Fruit fly (Drosophila melanogaster) whole organism, embryonic: ENCODE measurements around the gene CG42395.

ENCODE experiments used
- ATbp ChIP-seq: fragments of 200-800 bp; sonication (Bioruptor generic); optimal IDR thresholded peaks from 2 replicates; lab custom pipeline; 2017; ENCODE audit warnings: missing biosample characterization, mild to moderate bottlenecking, missing genetic modification characterization, missing genetic modification reagents
- B-H2 ChIP-seq: fragments of 200-800 bp; sonication (Bioruptor generic); optimal IDR thresholded peaks from 2 replicates; lab custom pipeline; 2018; ENCODE audit warnings: missing biosample characterization, mild to moderate bottlenecking, missing genetic modification characterization
- BEAF-32 ChIP-seq: fragments of 200-800 bp; sonication (Bioruptor generic); optimal IDR thresholded peaks from 3 replicates; lab custom pipeline; 2017; ENCODE audit warnings: missing biosample characterization, missing genetic modification characterization, mild to moderate bottlenecking, moderate library complexity, missing genetic modification reagents
- CG10431 ChIP-seq: fragments of 200-800 bp; sonication (Bioruptor generic); optimal IDR thresholded peaks from 3 replicates; lab custom pipeline; 2018; ENCODE audit warnings: missing biosample characterization, mild to moderate bottlenecking, missing genetic modification characterization
- CG10654 ChIP-seq: fragments of 200-800 bp; sonication (Bioruptor generic); optimal IDR thresholded peaks from 2 replicates; lab custom pipeline; 2016; ENCODE audit warnings: missing biosample characterization, missing genetic modification characterization
- CG13123 ChIP-seq: fragments of 200-800 bp; sonication (Bioruptor generic); optimal IDR thresholded peaks from 2 replicates; lab custom pipeline; 2016; ENCODE audit warnings: missing biosample characterization, missing genetic modification characterization
- CG13894 ChIP-seq: fragments of 200-800 bp; sonication (Bioruptor generic); optimal IDR thresholded peaks from 3 replicates; lab custom pipeline; 2018; ENCODE audit warnings: missing biosample characterization, mild to moderate bottlenecking, missing genetic modification characterization, moderate library complexity
- CG14710 ChIP-seq: fragments of 200-800 bp; sonication (Bioruptor generic); optimal IDR thresholded peaks from 3 replicates; lab custom pipeline; 2019; ENCODE audit warnings: missing biosample characterization, mild to moderate bottlenecking, missing genetic modification characterization, moderate library complexity
- CG17359 ChIP-seq: fragments of 200-800 bp; sonication (Bioruptor generic); optimal IDR thresholded peaks from 3 replicates; lab custom pipeline; 2018; ENCODE audit warnings: missing biosample characterization, mild to moderate bottlenecking, missing genetic modification characterization, moderate library complexity
- CG17385 ChIP-seq: fragments of 200-800 bp; sonication (Bioruptor generic); optimal IDR thresholded peaks from 3 replicates; lab custom pipeline; 2018; ENCODE audit warnings: missing biosample characterization, mild to moderate bottlenecking, missing genetic modification characterization
- CG2202 ChIP-seq: fragments of 200-800 bp; sonication (Bioruptor generic); optimal IDR thresholded peaks from 2 replicates; lab custom pipeline; 2018; ENCODE audit warnings: missing biosample characterization, mild to moderate bottlenecking, missing genetic modification characterization
- CG3847 ChIP-seq: fragments of 200-800 bp; sonication (Bioruptor generic); IDR thresholded peaks from 2 replicates; pipeline ENCODE4 v1.3.6; 2022; ENCODE audit warnings: missing biosample characterization, missing genetic modification characterization
- CG4404 ChIP-seq: fragments of 200-800 bp; sonication (Bioruptor generic); IDR thresholded peaks from 2 replicates; pipeline ENCODE4 v1.3.6; 2022; ENCODE audit warnings: missing biosample characterization, missing genetic modification characterization
- CG7357 ChIP-seq: fragments of 200-800 bp; sonication (Bioruptor generic); IDR thresholded peaks from 3 replicates; pipeline ENCODE4 v1.3.6; 2022; ENCODE audit warnings: missing biosample characterization, missing genetic modification characterization
- CG7987 ChIP-seq: fragments of 200-800 bp; sonication (Bioruptor generic); optimal IDR thresholded peaks from 2 replicates; lab custom pipeline; 2018; ENCODE audit warnings: missing biosample characterization, mild to moderate bottlenecking, missing genetic modification characterization, moderate library complexity
- CG8290 ChIP-seq, 3 experiments: fragments of 200-800 bp; sonication (Bioruptor generic); optimal IDR thresholded peaks; 2 replicates each; lab custom pipeline; 2016 to 2019; ENCODE audit warnings: missing biosample characterization in 3 of 3, missing genetic modification characterization in 3 of 3, mild to moderate bottlenecking in 2 of 3, moderate library complexity in 1 of 3
- CG8478 ChIP-seq: fragments of >200 bp; optimal IDR thresholded peaks from 2 replicates; lab custom pipeline; 2018
- CG9797 ChIP-seq: fragments of 200-800 bp; sonication (Bioruptor generic); optimal IDR thresholded peaks from 3 replicates; lab custom pipeline; 2018; ENCODE audit warnings: missing biosample characterization, mild to moderate bottlenecking, missing genetic modification characterization
- CoRest ChIP-seq: fragments of 200-800 bp; sonication (Bioruptor generic); optimal IDR thresholded peaks from 3 replicates; lab custom pipeline; 2018; ENCODE audit warnings: missing biosample characterization, mild to moderate bottlenecking, missing genetic modification characterization, moderate library complexity
- Doc3 ChIP-seq: fragments of 200-800 bp; sonication (Bioruptor generic); IDR thresholded peaks from 3 replicates; pipeline ENCODE4 v1.3.6; 2022; ENCODE audit warnings: missing biosample characterization, missing genetic modification characterization; ENCODE audit not compliant: partially characterized antibody
- Ets65A ChIP-seq: fragments of 200-800 bp; sonication (Bioruptor generic); peaks from one replicate; lab custom pipeline; 2016; ENCODE audit warnings: missing biosample characterization, missing genetic modification characterization
- HmgD ChIP-seq: fragments of 200-800 bp; sonication (Bioruptor generic); optimal IDR thresholded peaks from 3 replicates; lab custom pipeline; 2016; ENCODE audit warnings: missing biosample characterization, missing genetic modification characterization
- Hr39 ChIP-seq: fragments of >200 bp; optimal IDR thresholded peaks from 2 replicates; lab custom pipeline; 2017
- Max ChIP-seq: fragments of 200-800 bp; sonication (Bioruptor generic); optimal IDR thresholded peaks from 2 replicates; lab custom pipeline; 2016; ENCODE audit warnings: missing biosample characterization, mild to moderate bottlenecking, missing genetic modification characterization
- Myb ChIP-seq: fragments of 200-800 bp; sonication (Bioruptor generic); optimal IDR thresholded peaks from 2 replicates; lab custom pipeline; 2016; ENCODE audit warnings: missing biosample characterization, missing genetic modification characterization
- Nf-YC ChIP-seq: fragments of 200-800 bp; optimal IDR thresholded peaks from 3 replicates; lab custom pipeline; 2019; ENCODE audit warnings: missing biosample characterization, mild to moderate bottlenecking, missing genetic modification characterization, moderate library complexity
- Opbp ChIP-seq: fragments of 200-800 bp; sonication (Bioruptor generic); IDR thresholded peaks from 3 replicates; pipeline ENCODE4 v1.3.6; 2022; ENCODE audit warnings: missing biosample characterization, missing genetic modification characterization; ENCODE audit not compliant: partially characterized antibody
- Rfx ChIP-seq: fragments of 200-800 bp; sonication (Bioruptor generic); IDR thresholded peaks from 2 replicates; pipeline ENCODE4 v1.3.6; 2022; ENCODE audit warnings: missing biosample characterization, missing genetic modification characterization
- Scr ChIP-seq: fragments of 200-800 bp; sonication (Bioruptor generic); IDR thresholded peaks from 2 replicates; pipeline ENCODE4 v1.3.6; 2022; ENCODE audit warnings: missing biosample characterization, missing genetic modification characterization; ENCODE audit not compliant: partially characterized antibody
- Xbp1 ChIP-seq: fragments of 200-800 bp; sonication (Bioruptor generic); optimal IDR thresholded peaks from 3 replicates; lab custom pipeline; 2016; ENCODE audit warnings: missing biosample characterization, mild to moderate bottlenecking, missing genetic modification characterization
- YL-1 ChIP-seq: fragments of 200-800 bp; sonication (Bioruptor generic); optimal IDR thresholded peaks from 3 replicates; lab custom pipeline; 2017; ENCODE audit warnings: missing biosample characterization, mild to moderate bottlenecking, missing genetic modification characterization
- bigmax ChIP-seq: fragments of 200-800 bp; sonication (Bioruptor generic); optimal IDR thresholded peaks from 2 replicates; lab custom pipeline; 2018; ENCODE audit warnings: missing biosample characterization, mild to moderate bottlenecking, missing genetic modification characterization
- ci ChIP-seq: fragments of 200-800 bp; sonication (Bioruptor generic); IDR thresholded peaks from 3 replicates; pipeline ENCODE4 v1.3.6; 2022; ENCODE audit warnings: missing biosample characterization, missing genetic modification characterization
- crp ChIP-seq, 2 experiments: fragments of 200-800 bp; sonication (Bioruptor generic); optimal IDR thresholded peaks; 2 replicates in 1 of 2; 3 replicates in 1 of 2; lab custom pipeline; 2017; ENCODE audit warnings: missing biosample characterization in 2 of 2, missing genetic modification characterization in 2 of 2, mild to moderate bottlenecking in 1 of 2, moderate library complexity in 1 of 2
- disco-r ChIP-seq: fragments of 200-800 bp; sonication (Bioruptor generic); optimal IDR thresholded peaks from 2 replicates; lab custom pipeline; 2016; ENCODE audit warnings: missing biosample characterization, missing genetic modification characterization
- insv ChIP-seq, 2 experiments: fragments of 200-800 bp; sonication (Bioruptor generic); optimal IDR thresholded peaks; 3 replicates each; lab custom pipeline; 2016 to 2018; ENCODE audit warnings: missing biosample characterization in 2 of 2, missing genetic modification characterization in 2 of 2
- kni ChIP-seq: fragments of 200-800 bp; sonication (Bioruptor generic); optimal IDR thresholded peaks from 3 replicates; lab custom pipeline; 2017; ENCODE audit warnings: mild to moderate bottlenecking, missing biosample characterization, missing genetic modification reagents, missing genetic modification characterization
- lilli ChIP-seq: fragments of 200-800 bp; sonication (Bioruptor generic); optimal IDR thresholded peaks from 3 replicates; lab custom pipeline; 2016; ENCODE audit warnings: missing biosample characterization, missing genetic modification characterization
- lola ChIP-seq, 3 experiments: fragments of >200 bp in 2 of 3; fragments of 200-800 bp in 1 of 3; sonication (Bioruptor generic) in 1 of 3; optimal IDR thresholded peaks; 2 replicates each; lab custom pipeline; 2017 to 2019; ENCODE audit warnings: missing biosample characterization in 3 of 3, missing genetic modification characterization in 3 of 3, mild to moderate bottlenecking in 1 of 3, moderate library complexity in 1 of 3
- nmo ChIP-seq: fragments of 200-800 bp; sonication (Bioruptor generic); optimal IDR thresholded peaks from 2 replicates; lab custom pipeline; 2018; ENCODE audit warnings: missing biosample characterization, mild to moderate bottlenecking, missing genetic modification characterization, moderate library complexity
- onecut ChIP-seq: fragments of 200-800 bp; sonication (Bioruptor generic); IDR thresholded peaks from 2 replicates; pipeline ENCODE4 v1.3.6; 2022; ENCODE audit warnings: missing biosample characterization, missing genetic modification characterization
- org-1 ChIP-seq: fragments of 200-800 bp; sonication (Bioruptor generic); optimal IDR thresholded peaks from 2 replicates; lab custom pipeline; 2017; ENCODE audit warnings: missing biosample characterization, missing genetic modification characterization
- phol ChIP-seq: fragments of 200-800 bp; sonication (Bioruptor generic); optimal IDR thresholded peaks from 3 replicates; lab custom pipeline; 2018; ENCODE audit warnings: missing biosample characterization, mild to moderate bottlenecking, missing genetic modification characterization, moderate library complexity
- slp2 ChIP-seq: fragments of 200-800 bp; sonication (Bioruptor generic); optimal IDR thresholded peaks from 2 replicates; lab custom pipeline; 2016; ENCODE audit warnings: missing biosample characterization, missing genetic modification characterization
- sob ChIP-seq: fragments of 200-800 bp; sonication (Bioruptor generic); IDR thresholded peaks from 2 replicates; pipeline ENCODE4 v1.3.6; 2022; ENCODE audit warnings: missing biosample characterization, missing genetic modification characterization
- unc-4 ChIP-seq: fragments of 200-800 bp; sonication (Bioruptor generic); IDR thresholded peaks from 2 replicates; pipeline ENCODE4 v1.3.6; 2022; ENCODE audit warnings: missing biosample characterization, missing genetic modification characterization; ENCODE audit not compliant: partially characterized antibody
- zen2 ChIP-seq: fragments of 200-800 bp; sonication (Bioruptor generic); IDR thresholded peaks from 3 replicates; pipeline ENCODE4 v1.3.6; 2022; ENCODE audit warnings: missing biosample characterization, missing genetic modification characterization; ENCODE audit not compliant: partially characterized antibody
- zf30C ChIP-seq: fragments of 200-800 bp; sonication (Bioruptor generic); optimal IDR thresholded peaks from 3 replicates; lab custom pipeline; 2018; ENCODE audit warnings: missing biosample characterization, mild to moderate bottlenecking, missing genetic modification characterization

The CG42395 gene

dm6 chrX:9608727-9609419 lies 32.8 kb upstream of the CG42395 start, which contains the start of the genes LysRS and Hecw:
Gene LysRS (minus strand): TSS chrX:9608884.
Gene Hecw (plus strand): TSS chrX:9608946.
- TF ChIP-seq CG13894 (tag; lab: Kevin White, UChicago) (no peak), zen2 (GFP tag; lab: Robert Waterston, UW) (0 out of 3 replicates have a peak, but pooled peaks have one; percentile 18), CoRest (tag; lab: Kevin White, UChicago) (peak; percentile 34), Ets65A (GFP tag; lab: Kevin White, UChicago) (peak; percentile 40), phol (tag; lab: Kevin White, UChicago) (peak; percentile 36), BEAF-32 (peak; percentile 63), kni (GFP tag; lab: Kevin White, UChicago) (peak; percentile 51), slp2 (GFP tag; lab: Kevin White, UChicago) (no peak), CG4404 (GFP tag; lab: Robert Waterston, UW) (no peak), Rfx (GFP tag; lab: Robert Waterston, UW) (0 out of 2 replicates have a peak, but pooled peaks have one; percentile 12), onecut (GFP tag; lab: Robert Waterston, UW) (peak; percentile 28; the same call in 1 of the 2 replicates), CG10654 (no peak), CG7987 (GFP tag; lab: Kevin White, UChicago) (no peak), ATbp (GFP tag; lab: Kevin White, UChicago) (no peak), nmo (peak; percentile 25), CG14710 (tag; lab: Kevin White, UChicago) (peak; percentile 46), CG17385 (GFP tag; lab: Kevin White, UChicago) (peak; percentile 70), crp (GFP tag; optimal IDR thresholded peaks at IDR 0.05; lab: Kevin White, UChicago) (peak in 1 of 2 experiments; percentile 42), YL-1 (GFP tag; lab: Kevin White, UChicago) (peak; percentile 70), Nf-YC (no peak), disco-r (GFP tag; lab: Kevin White, UChicago) (no peak), CG3847 (GFP tag; lab: Robert Waterston, UW) (peak; percentile 49), lola (GFP tag; optimal IDR thresholded peaks at IDR 0.05; lab: Kevin White, UChicago) (no peak), Scr (GFP tag; lab: Robert Waterston, UW) (peak; percentile 41; the same call in 1 of the 2 replicates), ci (peak; percentile 25; the same call in 1 of the 3 replicates), lilli (GFP tag; lab: Kevin White, UChicago) (peak; percentile 24), Doc3 (GFP tag; lab: Robert Waterston, UW) (0 out of 3 replicates have a peak, but pooled peaks have one; percentile 16), CG13123 (GFP tag; lab: Kevin White, UChicago) (no peak), sob (0 out of 2 replicates have a peak, but pooled peaks have one; percentile 21), zf30C (GFP tag; lab: Kevin White, UChicago) (no peak), B-H2 (no peak), org-1 (GFP tag; lab: Kevin White, UChicago) (no peak), CG2202 (no peak), unc-4 (GFP tag; lab: Robert Waterston, UW) (0 out of 2 replicates have a peak, but pooled peaks have one; percentile 28), Xbp1 (GFP tag; lab: Kevin White, UChicago) (no peak), Myb (GFP tag; lab: Kevin White, UChicago) (peak; percentile 58), Max (GFP tag; lab: Kevin White, UChicago) (peak; percentile 21), CG8478 (lab: Kevin White, UChicago) (no peak), CG9797 (GFP tag; lab: Kevin White, UChicago) (peak; percentile 84), bigmax (GFP tag; lab: Kevin White, UChicago) (peak; percentile 97), Opbp (GFP tag; lab: Robert Waterston, UW) (0 out of 3 replicates have a peak, but pooled peaks have one; percentile 34), CG8290 (GFP tag; optimal IDR thresholded peaks at IDR 0.05; lab: Kevin White, UChicago) (peak; percentile 27), CG8290 (tag; optimal IDR thresholded peaks at IDR 0.05; lab: Kevin White, UChicago) (no peak), Hr39 (no peak), insv (GFP tag; optimal IDR thresholded peaks at IDR 0.05; lab: Kevin White, UChicago) (peak in 1 of 2 experiments; percentile 13), HmgD (GFP tag; lab: Kevin White, UChicago) (peak; percentile 8), CG10431 (GFP tag; lab: Kevin White, UChicago) (peak; percentile 14), CG7357 (no peak), CG17359 (tag; lab: Kevin White, UChicago) (peak; percentile 82)
